Worm (Caenorhabditis elegans) whole organism, young adult: ENCODE data around the gene T02C5.1.

ENCODE experiments used
- F57C9.4 ChIP-seq: sonication (generic microtip); optimal IDR thresholded peaks from 2 replicates; lab custom pipeline; 2017; ENCODE audit warnings: mild to moderate bottlenecking, missing genetic modification characterization, missing compliant biosample characterization
- T07F8.4 ChIP-seq: sonication (generic microtip); optimal IDR thresholded peaks from 2 replicates; lab custom pipeline; 2016; ENCODE audit warnings: mild to moderate bottlenecking, missing genetic modification characterization, moderate library complexity, missing compliant biosample characterization
- ama-1 ChIP-seq, 3 experiments: fragments of 150-350 bp in 1 of 3; sonication (generic microtip) in 2 of 3; optimal IDR thresholded peaks; 2 replicates each; lab custom pipeline; 2014 to 2018; ENCODE audit warnings: missing biosample characterization in 2 of 3, missing genetic modification characterization in 2 of 3, missing genetic modification reagents in 2 of 3
- dox-1 ChIP-seq: fragments of 200-800 bp; sonication (Bioruptor generic); IDR thresholded peaks from 2 replicates; pipeline ENCODE4 v1.3.6; 2022; ENCODE audit warnings: missing genetic modification reagents, missing genetic modification characterization, missing compliant biosample characterization
- hlh-12 ChIP-seq: sonication (generic microtip); optimal IDR thresholded peaks from 2 replicates; lab custom pipeline; 2016; ENCODE audit warnings: missing genetic modification characterization, missing compliant biosample characterization
- madf-10 ChIP-seq: sonication (generic microtip); optimal IDR thresholded peaks from 2 replicates; lab custom pipeline; 2016; ENCODE audit warnings: mild to moderate bottlenecking, missing genetic modification characterization, missing compliant biosample characterization
- sea-2 ChIP-seq: fragments of 200-800 bp; sonication (Bioruptor generic); IDR thresholded peaks from 2 replicates; pipeline ENCODE4 v1.3.6; 2022; ENCODE audit warnings: missing genetic modification characterization, missing compliant biosample characterization

DNA sequence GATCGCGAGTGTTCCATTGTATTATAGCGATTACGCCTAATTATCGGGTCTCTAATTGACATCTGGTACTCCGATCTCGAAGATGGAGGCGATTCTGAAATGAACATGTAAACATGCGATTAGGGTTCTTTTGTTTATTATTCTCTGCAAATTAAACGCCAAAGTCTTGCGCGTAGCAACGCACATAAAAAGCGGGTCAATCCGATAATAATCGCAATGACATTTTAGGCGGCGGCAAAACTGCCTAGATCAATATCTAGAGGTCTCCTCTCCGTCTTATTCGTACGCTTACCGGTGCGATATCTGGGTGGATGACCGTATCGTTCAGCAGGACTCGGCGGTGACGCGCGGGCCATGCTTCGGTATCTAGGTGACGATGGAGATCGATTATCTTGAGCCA lies 18.3 kb downstream of the T02C5.1 start:
- TF ChIP-seq F57C9.4 (tag; lab: Kevin White, UChicago): no peak
- no peak for TF ChIP-seq T07F8.4
- TF ChIP-seq ama-1 (optimal IDR thresholded peaks at IDR 0.05; lab: Kevin White, UChicago): no peak
- no peak for TF ChIP-seq ama-1 (GFP tag; optimal IDR thresholded peaks at IDR 0.05; lab: Kevin White, UChicago)
- no peak for TF ChIP-seq madf-10 (tag; lab: Kevin White, UChicago)
- no peak for TF ChIP-seq dox-1 (GFP tag; lab: Robert Waterston, UW)
- no peak for TF ChIP-seq sea-2
- TF ChIP-seq hlh-12 (tag; lab: Kevin White, UChicago): no peak
